Fruit fly (Drosophila melanogaster) whole organism, pupa: ENCODE measurements around the gene CG12239.

ENCODE experiments used
- CG10348 ChIP-seq: fragments of 200-800 bp; sonication (Bioruptor generic); IDR thresholded peaks from 2 replicates; pipeline ENCODE4 v1.3.6; 2022; ENCODE audit warnings: missing biosample characterization, missing genetic modification characterization
- CG14655 ChIP-seq: fragments of 200-800 bp; sonication (Bioruptor generic); optimal IDR thresholded peaks from 3 replicates; lab custom pipeline; 2017; ENCODE audit warnings: mild to moderate bottlenecking, missing biosample characterization, missing genetic modification reagents, missing genetic modification characterization
- CG15710 ChIP-seq: fragments of 200-800 bp; sonication (Bioruptor generic); optimal IDR thresholded peaks from 2 replicates; lab custom pipeline; 2018; ENCODE audit warnings: missing biosample characterization, mild to moderate bottlenecking, missing genetic modification characterization, moderate library complexity
- CG17806 ChIP-seq: fragments of 200-800 bp; sonication (Bioruptor generic); optimal IDR thresholded peaks from 2 replicates; lab custom pipeline; 2018; ENCODE audit warnings: missing biosample characterization, mild to moderate bottlenecking, missing genetic modification characterization, moderate library complexity
- CG32121 ChIP-seq: fragments of 200-800 bp; sonication (Bioruptor generic); IDR thresholded peaks from 2 replicates; pipeline ENCODE4 v1.3.6; 2022; ENCODE audit warnings: missing biosample characterization, missing genetic modification characterization
- CG8159 ChIP-seq: fragments of 200-800 bp; sonication (Bioruptor generic); optimal IDR thresholded peaks from 3 replicates; lab custom pipeline; 2018; ENCODE audit warnings: missing biosample characterization, mild to moderate bottlenecking, missing genetic modification characterization, moderate library complexity
- CG9948 ChIP-seq: fragments of 200-800 bp; sonication (Bioruptor generic); optimal IDR thresholded peaks from 2 replicates; lab custom pipeline; 2018; ENCODE audit warnings: missing biosample characterization, mild to moderate bottlenecking, missing genetic modification characterization, moderate library complexity
- D1 ChIP-seq: fragments of 200-800 bp; sonication (Bioruptor generic); optimal IDR thresholded peaks from 2 replicates; lab custom pipeline; 2018; ENCODE audit warnings: missing biosample characterization, mild to moderate bottlenecking, missing genetic modification characterization, moderate library complexity
- EcR ChIP-seq: fragments of 200-800 bp; sonication (Bioruptor generic); optimal IDR thresholded peaks from 3 replicates; lab custom pipeline; 2019; ENCODE audit warnings: missing biosample characterization, missing genetic modification characterization, mild to moderate bottlenecking, moderate library complexity, missing genetic modification reagents
- gl ChIP-seq: fragments of 200-800 bp; sonication (Bioruptor generic); optimal IDR thresholded peaks from 2 replicates; lab custom pipeline; 2018; ENCODE audit warnings: missing biosample characterization, mild to moderate bottlenecking, missing genetic modification characterization
- rn ChIP-seq: fragments of 200-800 bp; sonication (Bioruptor generic); IDR thresholded peaks from 2 replicates; pipeline ENCODE4 v1.3.6; 2022; ENCODE audit warnings: missing biosample characterization, missing genetic modification characterization

DNA sequence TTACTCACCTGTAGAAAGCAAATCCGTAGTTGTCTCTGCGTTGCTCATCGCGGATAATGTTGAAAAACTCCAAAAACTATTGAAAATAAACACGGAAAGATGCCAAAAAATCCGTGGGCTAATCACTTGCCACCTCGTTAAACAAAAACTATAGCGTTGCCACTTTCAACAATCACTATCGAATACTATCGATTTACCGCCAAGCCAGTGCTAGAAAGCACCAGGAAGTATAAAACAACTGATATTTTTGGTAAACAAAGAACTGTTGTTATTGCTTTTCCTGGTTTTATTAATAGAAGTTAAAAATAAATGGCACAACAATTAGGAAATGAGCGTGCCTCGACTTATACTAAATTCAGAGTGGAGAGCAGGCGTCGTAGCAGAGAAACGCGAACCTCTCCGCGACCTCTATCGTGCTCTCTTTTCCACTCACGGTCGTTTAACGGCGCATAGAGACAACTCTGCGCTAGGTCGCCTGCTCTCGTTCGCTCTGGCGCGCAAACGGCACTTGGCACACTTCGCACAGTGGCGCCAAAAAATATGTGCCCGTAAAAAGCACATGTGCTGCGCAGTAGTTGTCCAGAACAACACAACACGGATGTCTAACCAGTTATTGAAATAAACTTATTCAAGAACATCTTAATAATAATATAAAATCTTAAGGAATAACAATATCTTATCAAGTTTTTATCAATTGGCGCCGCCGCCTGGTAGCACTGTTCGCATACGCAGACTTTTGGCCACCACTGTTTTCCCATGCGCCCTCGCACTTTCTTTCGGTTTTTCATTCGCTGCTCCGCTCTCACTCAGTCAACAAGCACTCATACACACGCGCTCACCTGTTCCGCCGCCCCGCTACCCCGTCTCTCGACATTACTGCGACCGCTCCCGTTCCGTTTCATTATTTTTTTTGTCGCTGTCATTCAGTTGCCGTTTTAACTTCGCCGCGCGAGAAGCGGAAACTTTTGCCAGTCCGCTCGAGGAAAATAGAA lies 36.8 kb upstream of the CG12239 start, which contains the start of the genes lin-52 and CG15771:
- peak; percentile 94 for TF ChIP-seq CG9948 (tag; lab: Kevin White, UChicago)
- TF ChIP-seq CG10348 (GFP tag; lab: Robert Waterston, UW) = peak; percentile 87
- peak; percentile 59 for TF ChIP-seq EcR
- TF ChIP-seq rn = peak; percentile 77
- TF ChIP-seq CG8159 (tag; lab: Kevin White, UChicago) = peak; percentile 96
- TF ChIP-seq gl (tag; lab: Kevin White, UChicago) = peak; percentile 90
- TF ChIP-seq CG14655 (GFP tag; lab: Kevin White, UChicago) = peak; percentile 97
- TF ChIP-seq CG15710 (tag; lab: Kevin White, UChicago) = peak; percentile 95
- TF ChIP-seq CG32121 (GFP tag; lab: Robert Waterston, UW) = peak; percentile 97
- TF ChIP-seq CG17806 (tag; lab: Kevin White, UChicago) = peak; percentile 91
- TF ChIP-seq D1 (tag; lab: Kevin White, UChicago) = no peak
